Worm (Caenorhabditis elegans): ENCODE measurements around the gene puf-9.

puf-9 gene

DNA sequence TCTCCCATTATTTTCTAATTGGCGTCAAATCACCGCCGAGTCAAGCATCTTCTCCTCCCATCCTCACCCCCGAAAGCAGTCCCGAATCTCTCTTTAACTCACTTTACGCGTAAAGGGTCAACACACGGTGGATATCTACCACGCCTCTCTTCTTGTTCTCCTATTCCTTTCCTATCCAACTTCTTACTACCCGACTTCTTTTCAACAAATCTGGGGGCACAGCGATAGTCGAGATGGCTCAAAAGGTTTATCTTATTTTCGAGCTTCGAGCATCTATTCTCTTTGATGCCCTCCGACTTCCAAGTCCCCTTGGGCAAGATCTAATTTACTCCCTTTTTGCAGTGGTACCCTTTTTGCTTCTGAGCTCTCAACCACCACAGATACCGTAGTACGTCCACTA is 17.8 kb downstream of the puf-9 start:
- TF ChIP-seq elt-3 (tag; optimal IDR thresholded peaks at IDR 0.05): no peak
- no peak for TF ChIP-seq unc-39 (tag; optimal IDR thresholded peaks at IDR 0.05)
- no peak for TF ChIP-seq zag-1 (tag; optimal IDR thresholded peaks at IDR 0.05)
- no peak for TF ChIP-seq nhr-237 (tag; optimal IDR thresholded peaks at IDR 0.05)
- TF ChIP-seq C34F6.9 (tag; optimal IDR thresholded peaks at IDR 0.05): no peak
- TF ChIP-seq snpc-4 (tag; optimal IDR thresholded peaks at IDR 0.05): no peak
- no peak for TF ChIP-seq dmd-4 (tag; optimal IDR thresholded peaks at IDR 0.05)
- no peak for TF ChIP-seq peb-1 (tag; optimal IDR thresholded peaks at IDR 0.05)
- TF ChIP-seq lin-11 (tag; optimal IDR thresholded peaks at IDR 0.05): no peak
- TF ChIP-seq skn-1 (tag; optimal IDR thresholded peaks at IDR 0.05): no peak
- TF ChIP-seq sma-9 (GFP tag; optimal IDR thresholded peaks at IDR 0.05): no peak
- TF ChIP-seq sma-9 (tag; optimal IDR thresholded peaks at IDR 0.05): no peak
- TF ChIP-seq ceh-82 (tag; optimal IDR thresholded peaks at IDR 0.05): no peak
- TF ChIP-seq ztf-11 (tag; optimal IDR thresholded peaks at IDR 0.05): no peak

DNA sequence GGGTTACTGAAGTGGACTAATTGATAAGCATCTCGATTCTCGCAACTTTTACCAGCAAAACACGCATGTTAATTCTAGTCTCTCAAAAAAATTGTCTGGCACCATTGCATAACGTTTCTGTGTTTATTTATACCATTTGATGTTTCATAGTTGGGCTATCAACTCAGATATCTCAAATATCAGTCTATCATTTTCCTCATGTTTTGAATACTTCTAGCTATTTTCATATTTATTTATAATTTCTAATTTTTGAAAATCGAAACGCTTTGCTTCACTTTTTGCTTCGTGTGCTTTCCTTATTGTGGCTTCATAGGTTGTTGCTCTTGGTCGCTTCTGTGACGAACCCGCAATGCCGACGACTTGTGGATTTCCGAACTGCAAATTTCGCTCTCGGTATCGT is 21.0 kb downstream of the puf-9 start, which contains the start of gene ctbp-1:
ctbp-1 (plus strand) TSS at position 301 of the 400 bp plus-strand sequence.
- TF ChIP-seq R02D3.7 (tag; optimal IDR thresholded peaks at IDR 0.05) (no peak), F13H6.1 (tag; optimal IDR thresholded peaks at IDR 0.05) (no peak), zag-1 (tag; optimal IDR thresholded peaks at IDR 0.05) (no peak), unc-39 (tag; optimal IDR thresholded peaks at IDR 0.05) (no peak), fos-1 (tag; optimal IDR thresholded peaks at IDR 0.05) (no peak), egl-27 (tag; optimal IDR thresholded peaks at IDR 0.05) (no peak), nhr-25 (tag; optimal IDR thresholded peaks at IDR 0.05) (no peak), alr-1 (tag; optimal IDR thresholded peaks at IDR 0.05) (no peak)

DNA sequence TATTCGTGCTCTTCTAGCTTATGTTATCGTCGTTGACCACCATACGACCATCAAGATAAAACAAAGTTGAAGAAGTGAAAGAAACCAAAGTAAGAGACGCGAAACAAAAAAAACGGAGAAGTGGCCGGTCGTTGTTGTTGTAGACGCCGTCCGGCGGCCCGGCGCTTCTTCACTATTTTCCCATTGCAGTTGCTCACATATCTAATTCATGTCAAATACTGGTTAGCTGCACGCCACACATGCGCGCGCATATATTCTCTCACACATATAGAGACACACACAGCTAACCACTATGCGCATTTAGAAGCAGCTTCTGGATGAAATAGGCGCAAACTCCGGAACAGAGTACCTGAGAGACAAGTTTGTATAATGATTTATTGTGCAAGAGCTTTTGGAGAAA is 26.6 kb downstream of the puf-9 start:
- no peak for TF ChIP-seq nhr-77 (tag; optimal IDR thresholded peaks at IDR 0.05)
- no peak for TF ChIP-seq aly-2 (tag; optimal IDR thresholded peaks at IDR 0.05)
- no peak for TF ChIP-seq unc-55 (GFP tag; optimal IDR thresholded peaks at IDR 0.05)

DNA sequence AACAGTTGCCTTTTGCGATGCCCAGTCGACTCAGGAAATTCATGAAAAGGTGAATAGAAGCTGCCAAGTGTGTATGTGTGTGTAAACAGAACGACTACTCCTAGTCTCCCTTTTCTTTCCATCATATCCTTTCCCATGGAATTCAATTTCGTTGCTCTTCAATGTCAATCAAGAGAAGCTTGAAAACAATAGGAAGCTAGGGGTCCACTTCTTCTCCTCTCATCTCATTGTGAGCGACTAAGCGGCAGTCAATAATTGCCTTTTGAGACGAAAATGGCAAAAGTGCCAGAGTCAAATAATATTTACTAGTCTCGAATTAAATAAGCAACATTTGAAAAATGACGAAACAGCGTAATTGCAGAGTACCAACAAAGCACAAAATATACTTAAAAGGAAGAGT is 28.2 kb downstream of the puf-9 start:
- TF ChIP-seq ztf-11 (tag; optimal IDR thresholded peaks at IDR 0.05) (no peak), nhr-129 (tag; optimal IDR thresholded peaks at IDR 0.05) (peak; percentile 1), mab-5 (tag; optimal IDR thresholded peaks at IDR 0.05) (no peak), F13H6.1 (tag; optimal IDR thresholded peaks at IDR 0.05) (no peak), unc-39 (tag; optimal IDR thresholded peaks at IDR 0.05) (no peak)

DNA sequence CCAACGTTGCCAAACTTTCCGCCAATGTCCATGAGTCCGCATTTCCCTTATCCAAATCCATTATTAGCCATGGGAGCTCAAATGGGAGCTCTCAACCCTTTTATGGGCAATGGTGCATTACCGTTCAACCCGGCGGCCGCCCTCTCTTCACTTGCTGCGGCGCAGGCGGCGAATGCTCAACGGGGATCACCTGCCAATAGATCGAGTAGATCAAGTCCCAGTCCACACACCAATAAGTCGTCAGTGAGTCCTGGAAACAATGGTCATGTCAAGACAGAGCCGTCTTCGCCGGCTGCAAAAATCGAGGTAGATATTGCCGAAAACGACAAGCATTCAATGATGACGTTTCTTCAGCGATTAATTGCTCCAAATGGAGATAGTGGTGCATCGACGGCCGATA is 30.8 kb downstream of the puf-9 start:
- TF ChIP-seq ceh-82 (tag; optimal IDR thresholded peaks at IDR 0.05) (no peak), fos-1 (tag; optimal IDR thresholded peaks at IDR 0.05) (no peak), ZK546.5 (tag; optimal IDR thresholded peaks at IDR 0.05) (no peak), unc-39 (tag; optimal IDR thresholded peaks at IDR 0.05) (no peak), ama-1 (optimal IDR thresholded peaks at IDR 0.05) (no peak), sma-3 (GFP tag; optimal IDR thresholded peaks at IDR 0.05) (no peak), sma-9 (GFP tag; optimal IDR thresholded peaks at IDR 0.05) (no peak), sma-9 (tag; optimal IDR thresholded peaks at IDR 0.05) (no peak)

DNA sequence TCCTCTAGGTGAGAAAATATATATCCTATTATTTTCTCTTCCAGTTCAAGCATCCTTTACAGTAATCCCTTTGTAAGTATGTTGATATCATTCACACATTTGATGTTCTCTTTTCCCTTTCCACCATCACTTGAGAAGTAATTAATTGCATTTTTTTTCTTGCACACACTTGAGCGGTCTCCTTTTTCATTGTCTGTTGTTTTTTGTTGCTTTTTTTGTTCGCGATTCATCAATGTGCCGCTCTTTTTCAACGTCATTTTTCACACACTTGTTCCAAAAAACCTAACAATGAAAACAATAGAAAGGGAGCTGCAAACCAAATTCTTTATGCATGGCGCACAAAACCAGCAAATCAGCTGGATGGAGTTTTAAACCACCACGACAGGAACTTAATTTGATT is 34.2 kb downstream of the puf-9 start, which contains the start of gene F49E10.4:
F49E10.4 (plus strand) TSS at position 301 of the 400 bp plus-strand sequence.
- TF ChIP-seq ZK546.5 (tag; optimal IDR thresholded peaks at IDR 0.05) (no peak), unc-55 (GFP tag; optimal IDR thresholded peaks at IDR 0.05) (peak; percentile 60)

DNA sequence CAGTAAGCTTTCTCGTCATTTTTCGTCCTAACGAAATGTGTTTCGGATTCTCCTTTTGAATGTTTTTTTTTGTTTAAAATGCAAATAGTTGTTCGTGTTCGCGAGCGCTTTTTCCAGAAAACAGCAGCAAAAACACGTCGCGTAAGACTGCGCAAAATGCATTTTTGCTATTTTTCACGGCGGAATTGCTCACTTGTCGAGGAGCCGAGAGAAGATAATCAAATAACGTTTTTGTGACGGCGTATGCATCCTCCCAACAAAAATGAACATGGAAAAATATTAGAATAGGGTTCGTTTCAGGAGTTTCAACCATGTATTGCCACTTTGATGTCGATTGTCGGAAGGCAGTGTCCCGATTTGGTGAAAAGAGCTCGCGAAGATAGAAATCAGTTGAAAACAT is 35.6 kb downstream of the puf-9 start:
- TF ChIP-seq gmeb-1 (tag; optimal IDR thresholded peaks at IDR 0.05): no peak
- TF ChIP-seq skn-1 (tag; optimal IDR thresholded peaks at IDR 0.05): no peak
- no peak for TF ChIP-seq ama-1 (optimal IDR thresholded peaks at IDR 0.05)
- no peak for TF ChIP-seq lin-39 (tag; optimal IDR thresholded peaks at IDR 0.05)
- no peak for TF ChIP-seq lsy-2 (tag; optimal IDR thresholded peaks at IDR 0.05)
- no peak for TF ChIP-seq nhr-129 (tag; optimal IDR thresholded peaks at IDR 0.05)
- no peak for TF ChIP-seq aly-2 (tag; optimal IDR thresholded peaks at IDR 0.05)
